Worm (Caenorhabditis elegans): ENCODE data around the gene M7.12.

DNA sequence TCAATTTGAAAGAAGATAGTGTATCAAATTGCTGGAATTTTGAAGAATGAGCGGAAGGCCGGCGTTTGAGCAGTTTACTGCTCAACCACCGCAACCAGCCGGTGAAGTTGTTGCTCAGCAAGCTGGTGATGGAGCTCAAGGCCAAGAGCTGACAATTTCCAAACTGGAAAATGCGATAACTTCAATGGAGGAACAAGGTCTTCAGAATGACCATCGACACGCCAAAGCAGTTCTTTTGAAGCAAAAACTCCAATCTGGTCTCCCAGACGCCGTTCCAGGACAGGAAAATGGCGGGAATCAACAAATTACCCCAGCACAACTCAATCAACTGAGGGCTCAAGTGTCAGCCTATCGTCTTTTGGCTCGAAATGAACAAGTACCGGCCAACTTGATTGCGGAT is 28.2 kb upstream of the M7.12 start:
- TF ChIP-seq ama-1 (optimal IDR thresholded peaks at IDR 0.05), result no peak
- TF ChIP-seq tbx-11 (GFP tag; IDR thresholded peaks at IDR 0.05), result no peak
- no peak for TF ChIP-seq pes-1 (GFP tag; IDR thresholded peaks at IDR 0.05)
- TF ChIP-seq hnd-1 (tag; optimal IDR thresholded peaks at IDR 0.05), result no peak
- TF ChIP-seq aly-1 (tag; optimal IDR thresholded peaks at IDR 0.05), result no peak
- no peak for TF ChIP-seq hmg-4 (GFP tag; optimal IDR thresholded peaks at IDR 0.05)
- TF ChIP-seq ceh-36 (tag; optimal IDR thresholded peaks at IDR 0.05), result no peak
- TF ChIP-seq F13C5.2 (tag; optimal IDR thresholded peaks at IDR 0.05), result no peak
- no peak for TF ChIP-seq scrt-1 (GFP tag; IDR thresholded peaks at IDR 0.05)
- TF ChIP-seq sea-1 (GFP tag; conservative IDR thresholded peaks at IDR 0.05), result no peak
- TF ChIP-seq ets-7 (tag; optimal IDR thresholded peaks at IDR 0.05), result no peak

Measured in whole organism, early embryonic.